Fruit fly (Drosophila melanogaster): ENCODE measurements around the gene Eip93F.

Gene Eip93F

dm6 chr3R:22053740-22054139, 104.8 kb downstream of the Eip93F start:
- no peak for TF ChIP-seq CG34367 (tag; optimal IDR thresholded peaks at IDR 0.05)
- no peak for TF ChIP-seq gl (tag; optimal IDR thresholded peaks at IDR 0.05)
- no peak for TF ChIP-seq CG14655 (GFP tag; optimal IDR thresholded peaks at IDR 0.05)
- no peak for TF ChIP-seq CG4496 (GFP tag; IDR thresholded peaks at IDR 0.05)
- TF ChIP-seq Ets98B (GFP tag; IDR thresholded peaks at IDR 0.05) = no peak
- TF ChIP-seq Pif1B (GFP tag; optimal IDR thresholded peaks at IDR 0.05) = no peak
- TF ChIP-seq CG13204 (GFP tag; optimal IDR thresholded peaks at IDR 0.05) = no peak
- TF ChIP-seq D1 (tag; optimal IDR thresholded peaks at IDR 0.05) = no peak
- TF ChIP-seq CG8301 (tag; optimal IDR thresholded peaks at IDR 0.05) = no peak
- TF ChIP-seq CG8159 (tag; optimal IDR thresholded peaks at IDR 0.05) = no peak
- no peak for TF ChIP-seq rn (GFP tag; IDR thresholded peaks at IDR 0.05)
- TF ChIP-seq EcR (GFP tag; optimal IDR thresholded peaks at IDR 0.05) = no peak
- no peak for TF ChIP-seq CG10348 (GFP tag; IDR thresholded peaks at IDR 0.05)
- TF ChIP-seq CG17806 (tag; optimal IDR thresholded peaks at IDR 0.05) = no peak
- TF ChIP-seq fd96Ca (GFP tag; IDR thresholded peaks at IDR 0.05) = no peak
- TF ChIP-seq Pif1A (GFP tag; optimal IDR thresholded peaks at IDR 0.05) = no peak
- no peak for TF ChIP-seq CG9948 (tag; optimal IDR thresholded peaks at IDR 0.05)
- no peak for TF ChIP-seq CG32121 (GFP tag; IDR thresholded peaks at IDR 0.05)
- no peak for TF ChIP-seq CG15710 (tag; optimal IDR thresholded peaks at IDR 0.05)
- no peak for TF ChIP-seq Snoo (tag; optimal IDR thresholded peaks at IDR 0.05)

- TF ChIP-seq fd96Ca (GFP tag; IDR thresholded peaks at IDR 0.05) (no peak), Pif1A (GFP tag; optimal IDR thresholded peaks at IDR 0.05) (no peak), Snoo (tag; optimal IDR thresholded peaks at IDR 0.05) (no peak), CG14655 (GFP tag; optimal IDR thresholded peaks at IDR 0.05) (no peak), CG4496 (GFP tag; IDR thresholded peaks at IDR 0.05) (no peak), CG8159 (tag; optimal IDR thresholded peaks at IDR 0.05) (no peak), D1 (tag; optimal IDR thresholded peaks at IDR 0.05) (no peak), EcR (GFP tag; optimal IDR thresholded peaks at IDR 0.05) (no peak), CG17806 (tag; optimal IDR thresholded peaks at IDR 0.05) (no peak), gl (tag; optimal IDR thresholded peaks at IDR 0.05) (no peak), CG34367 (tag; optimal IDR thresholded peaks at IDR 0.05) (no peak)
Measured at dm6 chr3R:22057083-22057482, 108.2 kb downstream of the Eip93F start.

Measured in whole organism, pupa.